Worm (Caenorhabditis elegans) whole organism, midembryonic: ENCODE measurements around the gene ctsa-2.

Experiments
- T22C8.4 ChIP-seq: fragments of 200-800 bp; sonication (Bioruptor generic); IDR thresholded peaks from 2 replicates; pipeline ENCODE4 v1.3.6; 2022; ENCODE audit warnings: missing genetic modification characterization, missing compliant biosample characterization
- cog-1 ChIP-seq: sonication (generic microtip); optimal IDR thresholded peaks from 2 replicates; lab custom pipeline; 2016; ENCODE audit warnings: missing genetic modification characterization, missing compliant biosample characterization
- klf-2 ChIP-seq: fragments of 200-800 bp; sonication (Bioruptor generic); conservative IDR thresholded peaks from 2 replicates; pipeline ENCODE4 v1.3.6; 2022; ENCODE audit warnings: missing genetic modification reagents, missing genetic modification characterization, missing compliant biosample characterization
- tab-1 ChIP-seq: fragments of 200-800 bp; sonication (Bioruptor generic); IDR thresholded peaks from 2 replicates; pipeline ENCODE4 v1.3.6; 2022; ENCODE audit warnings: missing genetic modification characterization, missing compliant biosample characterization
- ztf-23 ChIP-seq: fragments of 200-800 bp; sonication (Bioruptor generic); IDR thresholded peaks from 2 replicates; pipeline ENCODE4 v1.3.6; 2022; ENCODE audit warnings: missing genetic modification reagents, missing genetic modification characterization, missing compliant biosample characterization
- ztf-29 ChIP-seq: fragments of 200-800 bp; sonication (Bioruptor generic); IDR thresholded peaks from 2 replicates; pipeline ENCODE4 v1.3.6; 2022; ENCODE audit warnings: missing genetic modification reagents, missing genetic modification characterization, missing compliant biosample characterization

ce11 chrX:6458001-6458400, 27.6 kb upstream of the ctsa-2 start:
- TF ChIP-seq klf-2 (no peak), ztf-29 (GFP tag; lab: Robert Waterston, UW) (no peak), T22C8.4 (GFP tag; lab: Robert Waterston, UW) (no peak), cog-1 (tag; lab: Kevin White, UChicago) (no peak), ztf-23 (GFP tag; lab: Robert Waterston, UW) (no peak), tab-1 (GFP tag; lab: Robert Waterston, UW) (no peak)
